Worm (Caenorhabditis elegans) whole organism, L1 larva: ENCODE measurements around the gene F55A11.7.
A peak's percentile ranks its signal among the peaks of the same experiment; 100 is the strongest.

Source experiments
- C16A3.4 ChIP-seq: fragments of 150-350 bp; optimal IDR thresholded peaks from 2 replicates; lab custom pipeline; 2014; ENCODE audit warnings: missing biosample characterization, missing genetic modification characterization
- F16B12.6 ChIP-seq: fragments of 150-350 bp; optimal IDR thresholded peaks from 2 replicates; lab custom pipeline; 2014; ENCODE audit warnings: missing biosample characterization, missing genetic modification characterization
- Y116A8C.19 ChIP-seq: sonication (generic microtip); optimal IDR thresholded peaks from 2 replicates; lab custom pipeline; 2016; ENCODE audit warnings: missing compliant biosample characterization, missing genetic modification characterization, borderline replicate concordance
- aha-1 ChIP-seq: fragments of 150-350 bp; optimal IDR thresholded peaks from 2 replicates; lab custom pipeline; 2014; ENCODE audit warnings: missing biosample characterization, missing genetic modification characterization
- ama-1 ChIP-seq: fragments of 150-350 bp; optimal IDR thresholded peaks from 2 replicates; lab custom pipeline; 2014
- ceh-63 ChIP-seq: fragments of 200-800 bp; sonication (Bioruptor generic); optimal IDR thresholded peaks from 2 replicates; lab custom pipeline; 2018; ENCODE audit warnings: mild to moderate bottlenecking, missing genetic modification characterization, missing compliant biosample characterization
- ceh-8 ChIP-seq: fragments of 200-800 bp; sonication (Bioruptor generic); optimal IDR thresholded peaks from 2 replicates; lab custom pipeline; 2018; ENCODE audit warnings: mild to moderate bottlenecking, missing genetic modification characterization, moderate library complexity, missing compliant biosample characterization
- ceh-82 ChIP-seq, 3 experiments: fragments of 150-350 bp in 1 of 3; sonication (generic microtip) in 2 of 3; optimal IDR thresholded peaks; 2 replicates each; lab custom pipeline; 2014 to 2017; ENCODE audit warnings: missing biosample characterization in 3 of 3, missing genetic modification characterization in 3 of 3
- ces-1 ChIP-seq: fragments of 150-350 bp; optimal IDR thresholded peaks from 2 replicates; lab custom pipeline; 2014; ENCODE audit warnings: missing biosample characterization, missing genetic modification reagents, missing genetic modification characterization
- dpl-1 ChIP-seq, 3 experiments: fragments of 150-350 bp in 2 of 3; sonication (generic microtip) in 1 of 3; optimal IDR thresholded peaks; 2 replicates each; lab custom pipeline; 2014 to 2017; ENCODE audit warnings: missing biosample characterization in 3 of 3, missing genetic modification characterization in 3 of 3, missing genetic modification reagents in 3 of 3
- egl-13 ChIP-seq: sonication (generic microtip); optimal IDR thresholded peaks from 2 replicates; lab custom pipeline; 2016; ENCODE audit warnings: missing genotype, missing genetic modification reagents, missing genetic modification characterization, missing compliant biosample characterization
- egl-27 ChIP-seq, 2 experiments: fragments of 150-350 bp in 1 of 2; sonication (generic microtip); optimal IDR thresholded peaks; 3 replicates each; lab custom pipeline; 2017 to 2018; ENCODE audit warnings: missing biosample characterization in 2 of 2, missing genetic modification characterization in 2 of 2, missing genetic modification reagents in 2 of 2
- elt-3 ChIP-seq, 6 experiments: fragments of 150-350 bp in 1 of 6; sonication (generic microtip); optimal IDR thresholded peaks; 2 replicates each; lab custom pipeline; 2017 to 2018; ENCODE audit warnings: missing biosample characterization in 6 of 6, missing genetic modification characterization in 6 of 6, inconsistent platforms in 1 of 6
- ets-5 ChIP-seq: fragments of 200-800 bp; sonication (Bioruptor generic); IDR thresholded peaks from 2 replicates; pipeline ENCODE4 v1.3.6; 2022; ENCODE audit warnings: missing genetic modification characterization, missing compliant biosample characterization
- fkh-10 ChIP-seq: sonication (generic microtip); optimal IDR thresholded peaks from 2 replicates; lab custom pipeline; 2017; ENCODE audit warnings: missing biosample characterization, missing genetic modification reagents, missing genetic modification characterization
- fkh-4 ChIP-seq: sonication (generic microtip); optimal IDR thresholded peaks from 2 replicates; lab custom pipeline; 2016; ENCODE audit warnings: missing compliant biosample characterization, missing genetic modification characterization, borderline replicate concordance
- grh-1 ChIP-seq: fragments of 200-800 bp; sonication (Bioruptor generic); IDR thresholded peaks from 2 replicates; pipeline ENCODE4 v1.3.6; 2022; ENCODE audit warnings: missing genetic modification reagents, missing genetic modification characterization, missing compliant biosample characterization
- hlh-17 ChIP-seq: fragments of 200-800 bp; sonication (Bioruptor generic); optimal IDR thresholded peaks from 2 replicates; lab custom pipeline; 2018; ENCODE audit warnings: missing genetic modification characterization, mild to moderate bottlenecking, missing compliant biosample characterization, moderate library complexity, borderline replicate concordance
- hlh-4 ChIP-seq: sonication (generic microtip); optimal IDR thresholded peaks from 2 replicates; lab custom pipeline; 2016; ENCODE audit warnings: mild to moderate bottlenecking, missing genetic modification characterization, missing compliant biosample characterization
- hpl-2 ChIP-seq: fragments of 150-350 bp; optimal IDR thresholded peaks from 2 replicates; lab custom pipeline; 2014; ENCODE audit warnings: missing biosample characterization, missing genetic modification reagents, missing genetic modification characterization
- isw-1 ChIP-seq: fragments of 200-800 bp; sonication (Bioruptor generic); IDR thresholded peaks from 2 replicates; pipeline ENCODE4 v1.3.6; 2022; ENCODE audit warnings: missing genetic modification characterization, missing compliant biosample characterization
- jun-1 ChIP-seq: fragments of 150-350 bp; optimal IDR thresholded peaks from 2 replicates; lab custom pipeline; 2014; ENCODE audit warnings: missing biosample characterization, missing genetic modification reagents, missing genetic modification characterization
- lin-13 ChIP-seq: fragments of 150-350 bp; optimal IDR thresholded peaks from 2 replicates; lab custom pipeline; 2014; ENCODE audit warnings: missing biosample characterization, missing genetic modification reagents, missing genetic modification characterization
- lin-14 ChIP-seq: fragments of 200-800 bp; sonication (Bioruptor generic); optimal IDR thresholded peaks from 2 replicates; lab custom pipeline; 2018; ENCODE audit warnings: mild to moderate bottlenecking, missing genetic modification characterization, moderate library complexity, missing compliant biosample characterization
- lin-15B ChIP-seq: fragments of 150-350 bp; sonication (generic microtip); optimal IDR thresholded peaks from 3 replicates; lab custom pipeline; 2014; ENCODE audit warnings: missing biosample characterization, missing genetic modification characterization
- lin-39 ChIP-seq: fragments of 150-350 bp; optimal IDR thresholded peaks from 2 replicates; lab custom pipeline; 2014; ENCODE audit warnings: missing biosample characterization, missing genetic modification reagents, missing genetic modification characterization
- lsy-2 ChIP-seq, 2 experiments: fragments of 150-350 bp; optimal IDR thresholded peaks; 2 replicates each; lab custom pipeline; 2014; ENCODE audit warnings: missing biosample characterization in 2 of 2, missing genetic modification characterization in 2 of 2
- mab-9 ChIP-seq: fragments of 200-800 bp; sonication (Bioruptor generic); IDR thresholded peaks from 2 replicates; pipeline ENCODE4 v1.3.6; 2022; ENCODE audit warnings: missing genetic modification reagents, missing genetic modification characterization, missing compliant biosample characterization
- mdl-1 ChIP-seq, 2 experiments: fragments of 150-350 bp; optimal IDR thresholded peaks; 2 replicates each; lab custom pipeline; 2014 to 2017; ENCODE audit warnings: missing biosample characterization in 2 of 2, missing genetic modification characterization in 2 of 2, inconsistent platforms in 1 of 2
- mef-2 ChIP-seq: fragments of 150-350 bp; optimal IDR thresholded peaks from 2 replicates; lab custom pipeline; 2014; ENCODE audit warnings: missing biosample characterization, missing genetic modification characterization
- mep-1 ChIP-seq: fragments of 150-350 bp; optimal IDR thresholded peaks from 2 replicates; lab custom pipeline; 2014; ENCODE audit warnings: missing biosample characterization, missing genetic modification characterization
- nhr-11 ChIP-seq: fragments of 150-350 bp; optimal IDR thresholded peaks from 2 replicates; lab custom pipeline; 2014; ENCODE audit warnings: missing biosample characterization, missing genetic modification characterization
- nhr-20 ChIP-seq: sonication (generic microtip); optimal IDR thresholded peaks from 2 replicates; lab custom pipeline; 2016; ENCODE audit warnings: mild to moderate bottlenecking, missing genetic modification characterization, missing compliant biosample characterization
- nhr-237 ChIP-seq: fragments of 150-350 bp; optimal IDR thresholded peaks from 2 replicates; lab custom pipeline; 2014; ENCODE audit warnings: missing biosample characterization, missing genetic modification characterization
- nhr-28 ChIP-seq: fragments of 150-350 bp; optimal IDR thresholded peaks from 2 replicates; lab custom pipeline; 2014; ENCODE audit warnings: missing biosample characterization, missing genetic modification characterization
- nhr-71 ChIP-seq: sonication (generic microtip); optimal IDR thresholded peaks from 2 replicates; lab custom pipeline; 2016; ENCODE audit warnings: mild to moderate bottlenecking, missing genetic modification characterization, moderate library complexity, missing compliant biosample characterization
- nhr-84 ChIP-seq: sonication (generic microtip); optimal IDR thresholded peaks from 2 replicates; lab custom pipeline; 2017; ENCODE audit warnings: missing biosample characterization, missing genetic modification characterization
- pax-3 ChIP-seq: fragments of 200-800 bp; sonication (Bioruptor generic); optimal IDR thresholded peaks from 2 replicates; lab custom pipeline; 2018; ENCODE audit warnings: mild to moderate bottlenecking, missing genetic modification characterization, moderate library complexity, missing compliant biosample characterization
- pqm-1 ChIP-seq: sonication (generic microtip); optimal IDR thresholded peaks from 3 replicates; lab custom pipeline; 2017; ENCODE audit warnings: missing biosample characterization, missing genetic modification characterization
- rnt-1 ChIP-seq: sonication (generic microtip); optimal IDR thresholded peaks from 2 replicates; lab custom pipeline; 2016; ENCODE audit warnings: mild to moderate bottlenecking, missing genetic modification characterization, moderate library complexity, missing compliant biosample characterization
- snpc-4 ChIP-seq: fragments of 150-350 bp; optimal IDR thresholded peaks from 2 replicates; lab custom pipeline; 2014; ENCODE audit warnings: missing biosample characterization, missing genetic modification characterization
- snu-23 ChIP-seq: sonication (generic microtip); optimal IDR thresholded peaks from 2 replicates; lab custom pipeline; 2016; ENCODE audit warnings: missing genetic modification characterization, missing compliant biosample characterization
- sox-4 ChIP-seq: sonication (generic microtip); optimal IDR thresholded peaks from 2 replicates; lab custom pipeline; 2016; ENCODE audit warnings: missing genetic modification characterization, missing compliant biosample characterization
- sptf-1 ChIP-seq: fragments of 150-350 bp; optimal IDR thresholded peaks from 2 replicates; lab custom pipeline; 2014; ENCODE audit warnings: missing biosample characterization, missing genetic modification characterization
- tbx-2 ChIP-seq: sonication (generic microtip); optimal IDR thresholded peaks from 2 replicates; lab custom pipeline; 2016; ENCODE audit warnings: missing genetic modification characterization, missing compliant biosample characterization
- tlp-1 ChIP-seq: fragments of 150-350 bp; optimal IDR thresholded peaks from 2 replicates; lab custom pipeline; 2014; ENCODE audit warnings: missing biosample characterization, missing genetic modification characterization
- unc-62 ChIP-seq: fragments of 150-350 bp; optimal IDR thresholded peaks from 2 replicates; lab custom pipeline; 2014; ENCODE audit warnings: missing biosample characterization, missing genetic modification reagents, missing genetic modification characterization
- unc-86 ChIP-seq: sonication (generic microtip); optimal IDR thresholded peaks from 2 replicates; lab custom pipeline; 2016; ENCODE audit warnings: missing genetic modification characterization, missing compliant biosample characterization
- unc-98 ChIP-seq: fragments of 200-800 bp; sonication (Bioruptor generic); IDR thresholded peaks from 2 replicates; pipeline ENCODE4 v1.3.6; 2022; ENCODE audit warnings: missing genetic modification characterization, missing compliant biosample characterization
- vab-15 ChIP-seq: sonication (generic microtip); optimal IDR thresholded peaks from 2 replicates; lab custom pipeline; 2017; ENCODE audit warnings: missing genotype, mild to moderate bottlenecking, missing genetic modification characterization, missing compliant biosample characterization
- xbp-1 ChIP-seq: sonication (generic microtip); optimal IDR thresholded peaks from 2 replicates; lab custom pipeline; 2016; ENCODE audit warnings: missing genetic modification characterization, missing compliant biosample characterization
- zip-4 ChIP-seq: fragments of 200-800 bp; sonication (Bioruptor generic); optimal IDR thresholded peaks from 2 replicates; lab custom pipeline; 2018; ENCODE audit warnings: mild to moderate bottlenecking, missing genetic modification characterization, moderate library complexity, missing compliant biosample characterization

The F55A11.7 gene

DNA sequence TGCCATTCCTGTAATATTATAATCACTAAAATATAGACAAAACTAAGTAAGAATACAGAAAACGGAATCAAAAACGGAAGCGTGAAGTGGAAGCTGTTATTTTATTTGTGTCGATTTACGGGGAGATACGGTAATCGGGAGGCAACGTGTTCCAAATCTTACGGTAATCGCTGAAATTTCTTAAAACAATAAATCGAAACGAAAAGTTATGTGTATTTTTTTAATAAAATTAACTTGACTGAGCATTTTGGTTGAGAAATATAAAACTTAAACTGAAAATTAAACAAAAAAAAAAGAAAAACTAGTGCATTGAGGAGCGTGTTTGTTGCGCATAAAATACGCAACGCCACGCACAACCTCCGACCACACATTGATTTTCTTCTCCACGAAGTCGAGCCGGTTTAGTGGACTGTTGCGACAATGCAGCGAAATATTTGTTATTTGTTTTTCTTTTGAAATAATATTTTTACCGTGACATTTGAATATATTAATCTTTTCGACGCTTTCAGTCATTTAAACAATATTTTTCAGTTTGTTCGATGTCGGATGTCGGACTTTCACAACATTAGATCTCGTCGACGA, 22.8 kb downstream of the F55A11.7 start, which contains the start of the genes F55A11.1 and syx-5:
F55A11.1 (minus strand) TSS at position 13 of the 582 bp plus-strand sequence.
syx-5 (plus strand) TSS at position 532 of the 582 bp plus-strand sequence.
- TF ChIP-seq vab-15 (tag; lab: Kevin White, UChicago) (peak; percentile 40), snu-23 (GFP tag; lab: Kevin White, UChicago) (peak; percentile 97), rnt-1 (peak; percentile 58), isw-1 (GFP tag; lab: Robert Waterston, UW) (peak; percentile 94), pqm-1 (no peak), snpc-4 (tag; lab: Kevin White, UChicago) (peak; percentile 81), jun-1 (tag; lab: Kevin White, UChicago) (peak; percentile 74), zip-4 (GFP tag; lab: Kevin White, UChicago) (peak; percentile 92), grh-1 (GFP tag; lab: Robert Waterston, UW) (peak; percentile 92), unc-62 (GFP tag; lab: Kevin White, UChicago) (no peak), sptf-1 (tag; lab: Kevin White, UChicago) (no peak), ets-5 (GFP tag; lab: Robert Waterston, UW) (no peak), elt-3 (tag; optimal IDR thresholded peaks at IDR 0.05; lab: Kevin White, UChicago) (peak in 2 of 6 experiments; percentile 68 to 86), hlh-4 (tag; lab: Kevin White, UChicago) (no peak), fkh-10 (GFP tag; lab: Kevin White, UChicago) (peak; percentile 52), ces-1 (GFP tag; lab: Kevin White, UChicago) (no peak), hpl-2 (peak; percentile 50), dpl-1 (GFP tag; optimal IDR thresholded peaks at IDR 0.05; lab: Kevin White, UChicago) (peak; percentile 70 to 80 (median 78)), lsy-2 (tag; optimal IDR thresholded peaks at IDR 0.05; lab: Kevin White, UChicago) (peak; percentile 100), fkh-4 (tag; lab: Kevin White, UChicago) (peak; percentile 82), nhr-237 (peak; percentile 50), mef-2 (tag; lab: Kevin White, UChicago) (no peak), pax-3 (tag; lab: Kevin White, UChicago) (peak; percentile 88), aha-1 (tag; lab: Kevin White, UChicago) (no peak), xbp-1 (tag; lab: Kevin White, UChicago) (peak; percentile 100), ceh-82 (tag; optimal IDR thresholded peaks at IDR 0.05; lab: Kevin White, UChicago) (peak; percentile 34 to 64 (median 57)), lin-14 (GFP tag; lab: Kevin White, UChicago) (peak; percentile 99), nhr-11 (tag; lab: Kevin White, UChicago) (peak; percentile 83), nhr-28 (tag; lab: Kevin White, UChicago) (peak; percentile 58), mep-1 (tag; lab: Kevin White, UChicago) (peak; percentile 93), egl-27 (tag; optimal IDR thresholded peaks at IDR 0.05; lab: Kevin White, UChicago) (no peak), unc-86 (tag; lab: Kevin White, UChicago) (peak; percentile 94), ama-1 (lab: Kevin White, UChicago) (no peak), egl-13 (tag; lab: Kevin White, UChicago) (peak; percentile 90), lin-15B (tag; lab: Kevin White, UChicago) (peak; percentile 52), sox-4 (tag; lab: Kevin White, UChicago) (peak; percentile 95), lin-13 (GFP tag; lab: Kevin White, UChicago) (peak; percentile 75), ceh-8 (peak; percentile 92), nhr-84 (tag; lab: Kevin White, UChicago) (no peak), hlh-17 (GFP tag; lab: Kevin White, UChicago) (no peak), Y116A8C.19 (tag; lab: Kevin White, UChicago) (no peak), tlp-1 (tag; lab: Kevin White, UChicago) (no peak), unc-98 (GFP tag; lab: Robert Waterston, UW) (peak; percentile 42; the same call in 1 of the 2 replicates), mab-9 (GFP tag; lab: Robert Waterston, UW) (peak; percentile 87), nhr-71 (tag; lab: Kevin White, UChicago) (peak; percentile 97), F16B12.6 (tag; lab: Kevin White, UChicago) (peak; percentile 22), tbx-2 (tag; lab: Kevin White, UChicago) (peak; percentile 96), C16A3.4 (tag; lab: Kevin White, UChicago) (peak; percentile 50), nhr-20 (tag; lab: Kevin White, UChicago) (peak; percentile 96), mdl-1 (tag; optimal IDR thresholded peaks at IDR 0.05; lab: Kevin White, UChicago) (peak in 1 of 2 experiments; percentile 72), ceh-63 (no peak), lin-39 (peak; percentile 97)
